Worm (Caenorhabditis elegans): ENCODE data around the gene lelo-3.
A peak's percentile ranks its signal among the peaks of the same experiment; 100 is the strongest.

Gene lelo-3

DNA sequence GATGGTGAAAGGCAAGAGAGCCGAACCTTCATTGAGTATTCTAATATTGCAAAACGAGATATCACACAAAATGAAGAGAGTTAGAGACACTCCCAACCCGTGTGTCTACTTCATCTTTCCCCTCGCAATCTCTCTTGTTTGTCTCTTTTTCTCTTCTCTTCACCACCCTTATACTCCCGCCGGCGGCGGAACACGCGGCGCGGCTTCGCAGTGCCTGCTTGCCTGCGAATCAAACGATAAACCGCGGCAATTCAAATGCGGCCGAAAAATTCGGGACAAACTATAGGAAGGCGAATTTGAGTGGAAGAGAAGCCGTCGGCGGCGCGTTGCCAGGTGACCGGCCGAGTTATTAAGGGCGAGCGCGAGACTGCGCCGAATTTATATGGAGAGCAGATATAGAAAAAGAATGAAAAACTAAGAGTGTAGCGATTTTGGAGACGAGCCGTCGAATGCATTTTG is 37.8 kb downstream of the lelo-3 start, which contains the start of gene klp-13:
klp-13 (plus strand) TSS at position 409 of the 459 bp plus-strand sequence.
- no peak for TF ChIP-seq ceh-32 (tag; optimal IDR thresholded peaks at IDR 0.05; ENCODE audit: poor library complexity)
- TF ChIP-seq spr-3 (GFP tag; optimal IDR thresholded peaks at IDR 0.05), result no peak
- TF ChIP-seq mes-2 (tag; optimal IDR thresholded peaks at IDR 0.05; ENCODE audit: poor library complexity, severe bottlenecking), result peak; percentile 84
- TF ChIP-seq unc-39 (tag; optimal IDR thresholded peaks at IDR 0.05), result no peak
- TF ChIP-seq daf-8 (GFP tag; IDR thresholded peaks at IDR 0.05), result no peak
- TF ChIP-seq Y48G9A.11 (GFP tag; IDR thresholded peaks at IDR 0.05), result no peak
- TF ChIP-seq lin-38 (GFP tag; IDR thresholded peaks at IDR 0.05), result no peak; the same call in 1 of the 2 replicates
- no peak for TF ChIP-seq zip-11 (GFP tag; IDR thresholded peaks at IDR 0.05)
- peak; percentile 12 to 92 for TF ChIP-seq mdl-1 (tag; optimal IDR thresholded peaks at IDR 0.05)
- TF ChIP-seq ctbp-1 (GFP tag; IDR thresholded peaks at IDR 0.05), result peak; percentile 75
- TF ChIP-seq spr-1 (tag; optimal IDR thresholded peaks at IDR 0.05), result no peak
- TF ChIP-seq attf-4 (tag; optimal IDR thresholded peaks at IDR 0.05), result no peak
- peak in 1 of 2 experiments; percentile 86 for TF ChIP-seq hif-1 (tag; optimal IDR thresholded peaks at IDR 0.05)
- TF ChIP-seq madf-5 (GFP tag; IDR thresholded peaks at IDR 0.05), result no peak
- TF ChIP-seq lir-3 (tag; optimal IDR thresholded peaks at IDR 0.05), result no peak
- no peak for TF ChIP-seq ZK337.2 (GFP tag; IDR thresholded peaks at IDR 0.05)
- no peak for TF ChIP-seq nhr-10 (tag; optimal IDR thresholded peaks at IDR 0.05)
- peak; percentile 79 for TF ChIP-seq nhr-28 (tag; optimal IDR thresholded peaks at IDR 0.05)
- peak; percentile 86 for TF ChIP-seq set-16 (GFP tag; IDR thresholded peaks at IDR 0.05)
- no peak for TF ChIP-seq ces-1 (GFP tag; optimal IDR thresholded peaks at IDR 0.05)
- TF ChIP-seq daf-12 (tag; optimal IDR thresholded peaks at IDR 0.05), result no peak
- TF ChIP-seq dmd-6 (GFP tag; IDR thresholded peaks at IDR 0.05), result peak; percentile 81
- no peak for TF ChIP-seq F44E2.7 (GFP tag; IDR thresholded peaks at IDR 0.05)
- no peak for TF ChIP-seq nhr-102 (tag; optimal IDR thresholded peaks at IDR 0.05)
- no peak for TF ChIP-seq tra-1 (GFP tag; IDR thresholded peaks at IDR 0.05)
- TF ChIP-seq snpc-4 (tag; optimal IDR thresholded peaks at IDR 0.05), result no peak
- no peak for TF ChIP-seq nhr-41 (GFP tag; IDR thresholded peaks at IDR 0.05)
- TF ChIP-seq snpc-1.2 (GFP tag; IDR thresholded peaks at IDR 0.05), result no peak
- no peak for TF ChIP-seq dmd-8 (GFP tag; IDR thresholded peaks at IDR 0.05)
- TF ChIP-seq saeg-2 (GFP tag; IDR thresholded peaks at IDR 0.05), result 0 out of 2 replicates have a peak, but pooled peaks have one; percentile 28
- TF ChIP-seq unc-62 (GFP tag; optimal IDR thresholded peaks at IDR 0.05 in 1 of 2), result peak in 1 of 2 experiments; percentile 84
- no peak for TF ChIP-seq unc-62 (tag; optimal IDR thresholded peaks at IDR 0.05)
- TF ChIP-seq ztf-7 (tag; optimal IDR thresholded peaks at IDR 0.05), result peak; percentile 44
- 0 out of 2 replicates have a peak, but pooled peaks have one; percentile 37 for TF ChIP-seq F26F4.8 (GFP tag; conservative IDR thresholded peaks at IDR 0.05)
- TF ChIP-seq hlh-30 (tag; optimal IDR thresholded peaks at IDR 0.05; ENCODE audit: insufficient read depth), result peak; percentile 96
- no peak for TF ChIP-seq ztf-11 (tag; optimal IDR thresholded peaks at IDR 0.05)
- no peak for TF ChIP-seq zip-2 (tag; optimal IDR thresholded peaks at IDR 0.05)
- TF ChIP-seq lim-7 (GFP tag; IDR thresholded peaks at IDR 0.05), result no peak
- TF ChIP-seq lin-39 (tag; optimal IDR thresholded peaks at IDR 0.05), result no peak
- peak; percentile 68; the same call in 1 of the 2 replicates for TF ChIP-seq madf-9 (GFP tag; conservative IDR thresholded peaks at IDR 0.05)
- no peak for TF ChIP-seq mxl-2 (GFP tag; conservative IDR thresholded peaks at IDR 0.05)
- no peak for TF ChIP-seq Y105C5A.15 (GFP tag; IDR thresholded peaks at IDR 0.05)
- no peak for TF ChIP-seq nhr-76 (tag; optimal IDR thresholded peaks at IDR 0.05)
- no peak for TF ChIP-seq lin-15B (tag; optimal IDR thresholded peaks at IDR 0.05)
- TF ChIP-seq F37D6.2 (tag; optimal IDR thresholded peaks at IDR 0.05), result peak; percentile 84
- no peak for TF ChIP-seq ceh-82 (tag; optimal IDR thresholded peaks at IDR 0.05)
- peak; percentile 88 for TF ChIP-seq dpl-1 (GFP tag; optimal IDR thresholded peaks at IDR 0.05)
- peak; percentile 36; the same call in 1 of the 2 replicates for TF ChIP-seq pha-4 (GFP tag; IDR thresholded peaks at IDR 0.05)
- no peak for TF ChIP-seq pha-4 (tag; optimal IDR thresholded peaks at IDR 0.05)
- TF ChIP-seq nhr-25 (tag; optimal IDR thresholded peaks at IDR 0.05; ENCODE audit: borderline replicate concordance, insufficient read depth), result peak; percentile 14
- peak; percentile 46; the same call in 1 of the 2 replicates for TF ChIP-seq nhr-42 (GFP tag; IDR thresholded peaks at IDR 0.05)

Data from whole organism, L4 larva.